Worm (Caenorhabditis elegans) whole organism, early embryonic: ENCODE data around the gene faah-4.

Experiments
- B0310.2 ChIP-seq: sonication (generic microtip); optimal IDR thresholded peaks from 2 replicates; lab custom pipeline; 2016; ENCODE audit warnings: mild to moderate bottlenecking, missing genetic modification characterization, missing compliant biosample characterization
- F13C5.2 ChIP-seq: sonication (generic microtip); optimal IDR thresholded peaks from 2 replicates; lab custom pipeline; 2017; ENCODE audit warnings: mild to moderate bottlenecking, missing genetic modification characterization, inconsistent platforms, missing compliant biosample characterization
- aly-1 ChIP-seq: sonication (generic microtip); optimal IDR thresholded peaks from 2 replicates; lab custom pipeline; 2016; ENCODE audit warnings: missing genetic modification characterization, missing compliant biosample characterization
- ama-1 ChIP-seq: fragments of 150-350 bp; optimal IDR thresholded peaks from 2 replicates; lab custom pipeline; 2014
- ceh-13 ChIP-seq: fragments of 200-800 bp; sonication (Bioruptor generic); optimal IDR thresholded peaks from 2 replicates; lab custom pipeline; 2018; ENCODE audit warnings: mild to moderate bottlenecking, missing genetic modification characterization, missing compliant biosample characterization
- ceh-36 ChIP-seq: sonication (generic microtip); optimal IDR thresholded peaks from 2 replicates; lab custom pipeline; 2016; ENCODE audit warnings: missing genetic modification characterization, inconsistent platforms, missing compliant biosample characterization
- ets-7 ChIP-seq: sonication (generic microtip); optimal IDR thresholded peaks from 2 replicates; lab custom pipeline; 2016; ENCODE audit warnings: missing genotype, missing genetic modification characterization, missing compliant biosample characterization
- flt-1 ChIP-seq: fragments of 200-800 bp; sonication (Bioruptor generic); IDR thresholded peaks from 2 replicates; pipeline ENCODE4 v1.3.6; 2022; ENCODE audit warnings: missing genetic modification characterization, missing compliant biosample characterization
- hmbx-1 ChIP-seq: sonication (generic microtip); optimal IDR thresholded peaks from 2 replicates; lab custom pipeline; 2016; ENCODE audit warnings: mild to moderate bottlenecking, missing genetic modification characterization, missing compliant biosample characterization
- hmg-4 ChIP-seq: fragments of 200-800 bp; sonication (Bioruptor generic); optimal IDR thresholded peaks from 2 replicates; lab custom pipeline; 2018; ENCODE audit warnings: mild to moderate bottlenecking, missing genetic modification characterization, missing compliant biosample characterization
- hnd-1 ChIP-seq: sonication (generic microtip); optimal IDR thresholded peaks from 2 replicates; lab custom pipeline; 2016; ENCODE audit warnings: missing genetic modification characterization, missing compliant biosample characterization
- pes-1 ChIP-seq: fragments of 200-800 bp; sonication (Bioruptor generic); IDR thresholded peaks from 2 replicates; pipeline ENCODE4 v1.3.6; 2022; ENCODE audit warnings: missing genetic modification reagents, missing genetic modification characterization, missing compliant biosample characterization
- scrt-1 ChIP-seq: fragments of 200-800 bp; sonication (Bioruptor generic); IDR thresholded peaks from 2 replicates; pipeline ENCODE4 v1.3.6; 2022; ENCODE audit warnings: missing genetic modification characterization, missing compliant biosample characterization
- sea-1 ChIP-seq: fragments of 200-800 bp; sonication (Bioruptor generic); conservative IDR thresholded peaks from 2 replicates; pipeline ENCODE4 v1.3.6; 2022; ENCODE audit warnings: missing genetic modification characterization, missing compliant biosample characterization
- tbx-11 ChIP-seq: fragments of 200-800 bp; sonication (Bioruptor generic); IDR thresholded peaks from 2 replicates; pipeline ENCODE4 v1.3.6; 2022; ENCODE audit warnings: missing genetic modification characterization, missing compliant biosample characterization
- tbx-37 ChIP-seq: fragments of 200-800 bp; sonication (Bioruptor generic); conservative IDR thresholded peaks from 2 replicates; pipeline ENCODE4 v1.3.6; 2022; ENCODE audit warnings: missing genetic modification reagents, missing genetic modification characterization, missing compliant biosample characterization
- tra-4 ChIP-seq: sonication (generic microtip); optimal IDR thresholded peaks from 2 replicates; lab custom pipeline; 2017; ENCODE audit warnings: missing genetic modification characterization, missing compliant biosample characterization

Gene faah-4

ce11 chrIII:11942664-11943063, 33.0 kb upstream of the faah-4 start:
- TF ChIP-seq flt-1 (GFP tag; lab: Robert Waterston, UW) (no peak), ets-7 (tag; lab: Kevin White, UChicago) (no peak), ama-1 (lab: Kevin White, UChicago) (no peak), tbx-37 (GFP tag; lab: Robert Waterston, UW) (no peak), hnd-1 (tag; lab: Kevin White, UChicago) (no peak), tra-4 (tag; lab: Kevin White, UChicago) (no peak)

ce11 chrIII:11938525-11938924, 28.8 kb upstream of the faah-4 start:
- TF ChIP-seq flt-1 (GFP tag; lab: Robert Waterston, UW) (no peak), scrt-1 (no peak), ceh-36 (tag; lab: Kevin White, UChicago) (no peak), tbx-37 (GFP tag; lab: Robert Waterston, UW) (no peak), hmg-4 (GFP tag; lab: Kevin White, UChicago) (no peak), pes-1 (GFP tag; lab: Robert Waterston, UW) (no peak), B0310.2 (tag; lab: Kevin White, UChicago) (no peak), tbx-11 (GFP tag; lab: Robert Waterston, UW) (no peak), ets-7 (tag; lab: Kevin White, UChicago) (no peak)

- TF ChIP-seq hmbx-1 (no peak), scrt-1 (no peak), tbx-11 (GFP tag; lab: Robert Waterston, UW) (no peak), pes-1 (GFP tag; lab: Robert Waterston, UW) (no peak), ama-1 (lab: Kevin White, UChicago) (no peak), tbx-37 (GFP tag; lab: Robert Waterston, UW) (no peak), ceh-36 (tag; lab: Kevin White, UChicago) (no peak), hmg-4 (GFP tag; lab: Kevin White, UChicago) (no peak), ceh-13 (no peak), B0310.2 (tag; lab: Kevin White, UChicago) (no peak), hnd-1 (tag; lab: Kevin White, UChicago) (no peak), sea-1 (GFP tag; lab: Robert Waterston, UW) (no peak), ets-7 (tag; lab: Kevin White, UChicago) (no peak), flt-1 (GFP tag; lab: Robert Waterston, UW) (no peak), F13C5.2 (tag; lab: Kevin White, UChicago) (no peak), tra-4 (tag; lab: Kevin White, UChicago) (no peak), aly-1 (tag; lab: Kevin White, UChicago) (no peak)
Measured at ce11 chrIII:11937911-11938310, 28.2 kb upstream of the faah-4 start.

ce11 chrIII:11936668-11937276, 27.1 kb upstream of the faah-4 start:
- TF ChIP-seq scrt-1 (no peak), hmg-4 (GFP tag; lab: Kevin White, UChicago) (peak; percentile 8), tbx-11 (GFP tag; lab: Robert Waterston, UW) (no peak), sea-1 (GFP tag; lab: Robert Waterston, UW) (no peak)

- TF ChIP-seq ceh-13 (no peak), tbx-37 (GFP tag; lab: Robert Waterston, UW) (no peak), ets-7 (tag; lab: Kevin White, UChicago) (no peak), F13C5.2 (tag; lab: Kevin White, UChicago) (no peak), B0310.2 (tag; lab: Kevin White, UChicago) (no peak), hmg-4 (GFP tag; lab: Kevin White, UChicago) (peak; percentile 27), ceh-36 (tag; lab: Kevin White, UChicago) (no peak), ama-1 (lab: Kevin White, UChicago) (no peak), scrt-1 (peak; percentile 43; the same call in 1 of the 2 replicates), tra-4 (tag; lab: Kevin White, UChicago) (no peak), sea-1 (GFP tag; lab: Robert Waterston, UW) (no peak), aly-1 (tag; lab: Kevin White, UChicago) (no peak), flt-1 (GFP tag; lab: Robert Waterston, UW) (no peak), tbx-11 (GFP tag; lab: Robert Waterston, UW) (no peak), hmbx-1 (no peak), pes-1 (GFP tag; lab: Robert Waterston, UW) (no peak)
Measured at ce11 chrIII:11935948-11936280, 26.2 kb upstream of the faah-4 start.

- no peak for TF ChIP-seq ceh-13
- peak; percentile 12 for TF ChIP-seq aly-1 (tag; lab: Kevin White, UChicago)
- TF ChIP-seq pes-1 (GFP tag; lab: Robert Waterston, UW) = no peak
Measured at ce11 chrIII:11935032-11935947, 25.6 kb upstream of the faah-4 start.

- no peak for TF ChIP-seq scrt-1
Measured at ce11 chrIII:11933539-11933938, 23.9 kb upstream of the faah-4 start, which contains the start of gene dolk-1. Gene dolk-1 (minus strand): TSS chrIII:11933639.

- TF ChIP-seq ceh-36 (tag; lab: Kevin White, UChicago) (no peak), ceh-13 (no peak), sea-1 (GFP tag; lab: Robert Waterston, UW) (peak; percentile 48; the same call in 1 of the 2 replicates), hmg-4 (GFP tag; lab: Kevin White, UChicago) (no peak), tbx-37 (GFP tag; lab: Robert Waterston, UW) (peak; percentile 18; the same call in 1 of the 2 replicates), F13C5.2 (tag; lab: Kevin White, UChicago) (no peak)
Measured at ce11 chrIII:11931960-11932359, 22.3 kb upstream of the faah-4 start.
